Worm (Caenorhabditis elegans): ENCODE data around the gene ints-5.

- no peak for TF ChIP-seq pax-3 (tag; optimal IDR thresholded peaks at IDR 0.05)
- TF ChIP-seq nhr-237 (tag; optimal IDR thresholded peaks at IDR 0.05), result no peak
- TF ChIP-seq elt-2 (tag; optimal IDR thresholded peaks at IDR 0.05), result no peak
- no peak for TF ChIP-seq nhr-28 (tag; optimal IDR thresholded peaks at IDR 0.05)
- no peak for TF ChIP-seq ztf-4 (tag; optimal IDR thresholded peaks at IDR 0.05)
- TF ChIP-seq lin-15B (tag; optimal IDR thresholded peaks at IDR 0.05), result no peak
- no peak for TF ChIP-seq nhr-90 (tag; optimal IDR thresholded peaks at IDR 0.05; ENCODE audit: poor library complexity)
- TF ChIP-seq unc-62 (GFP tag; optimal IDR thresholded peaks at IDR 0.05), result no peak
- no peak for TF ChIP-seq alr-1 (tag; optimal IDR thresholded peaks at IDR 0.05; ENCODE audit: borderline replicate concordance)
- no peak for TF ChIP-seq sox-4 (tag; optimal IDR thresholded peaks at IDR 0.05)
Observed at ce11 chrV:18589585-18589984, 55.8 kb downstream of the ints-5 start.
